Worm (Caenorhabditis elegans): ENCODE measurements around the gene K01A2.10.

Gene K01A2.10

DNA sequence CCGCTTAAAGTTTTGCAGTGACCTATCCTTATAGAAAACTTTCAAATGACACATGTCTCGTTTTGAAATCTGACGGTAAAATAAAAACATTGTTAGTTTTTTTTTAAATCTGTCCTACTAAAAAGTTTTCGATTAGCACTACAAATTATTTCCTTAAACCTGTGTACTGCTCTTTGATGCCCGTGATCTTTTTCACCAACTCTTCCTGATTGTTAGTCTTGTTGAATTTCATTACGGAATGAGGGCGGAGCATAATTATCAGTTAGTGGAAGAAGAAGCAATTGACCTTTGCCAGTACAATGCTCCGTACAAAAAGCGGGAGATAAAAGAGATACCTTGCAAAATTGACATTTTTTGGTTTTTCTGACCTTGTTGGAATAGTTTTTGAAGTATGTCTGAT is 15.7 kb downstream of the K01A2.10 start, which contains the start of gene K01A2.4:
Gene K01A2.4 (plus strand): TSS at position 301 of the 400 bp plus-strand sequence.
- TF ChIP-seq pes-1 (GFP tag; IDR thresholded peaks at IDR 0.05) (no peak), sea-1 (GFP tag; conservative IDR thresholded peaks at IDR 0.05) (no peak), aly-1 (tag; optimal IDR thresholded peaks at IDR 0.05) (no peak), B0310.2 (tag; optimal IDR thresholded peaks at IDR 0.05) (no peak), scrt-1 (GFP tag; IDR thresholded peaks at IDR 0.05) (no peak), ets-7 (tag; optimal IDR thresholded peaks at IDR 0.05) (no peak), ama-1 (optimal IDR thresholded peaks at IDR 0.05) (no peak), ceh-13 (GFP tag; optimal IDR thresholded peaks at IDR 0.05) (no peak), tbx-11 (GFP tag; IDR thresholded peaks at IDR 0.05) (no peak), tbx-37 (GFP tag; conservative IDR thresholded peaks at IDR 0.05) (no peak), F13C5.2 (tag; optimal IDR thresholded peaks at IDR 0.05) (no peak), tra-4 (tag; optimal IDR thresholded peaks at IDR 0.05) (no peak)

DNA sequence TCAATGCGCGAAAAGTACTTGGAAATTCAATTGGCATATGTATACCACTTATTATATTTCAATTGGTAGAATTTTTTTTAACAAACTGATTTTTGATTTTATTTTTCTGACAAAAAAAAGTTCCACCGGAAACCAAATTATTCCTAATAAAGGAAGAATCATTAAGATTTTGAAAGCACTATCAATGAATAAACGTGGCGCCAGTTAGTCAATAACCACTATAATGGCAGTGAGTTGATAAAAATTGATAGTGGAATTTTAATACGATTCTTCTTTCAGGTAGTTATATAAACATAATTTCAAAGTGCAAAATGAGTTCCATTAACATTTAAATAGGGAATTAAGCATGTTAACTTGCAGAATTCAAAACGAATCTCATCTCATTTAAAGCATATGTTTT is 17.3 kb downstream of the K01A2.10 start, which contains the start of gene col-69:
Gene col-69 (minus strand): TSS at position 101 of the 400 bp plus-strand sequence.
- TF ChIP-seq scrt-1 (GFP tag; IDR thresholded peaks at IDR 0.05), result no peak

DNA sequence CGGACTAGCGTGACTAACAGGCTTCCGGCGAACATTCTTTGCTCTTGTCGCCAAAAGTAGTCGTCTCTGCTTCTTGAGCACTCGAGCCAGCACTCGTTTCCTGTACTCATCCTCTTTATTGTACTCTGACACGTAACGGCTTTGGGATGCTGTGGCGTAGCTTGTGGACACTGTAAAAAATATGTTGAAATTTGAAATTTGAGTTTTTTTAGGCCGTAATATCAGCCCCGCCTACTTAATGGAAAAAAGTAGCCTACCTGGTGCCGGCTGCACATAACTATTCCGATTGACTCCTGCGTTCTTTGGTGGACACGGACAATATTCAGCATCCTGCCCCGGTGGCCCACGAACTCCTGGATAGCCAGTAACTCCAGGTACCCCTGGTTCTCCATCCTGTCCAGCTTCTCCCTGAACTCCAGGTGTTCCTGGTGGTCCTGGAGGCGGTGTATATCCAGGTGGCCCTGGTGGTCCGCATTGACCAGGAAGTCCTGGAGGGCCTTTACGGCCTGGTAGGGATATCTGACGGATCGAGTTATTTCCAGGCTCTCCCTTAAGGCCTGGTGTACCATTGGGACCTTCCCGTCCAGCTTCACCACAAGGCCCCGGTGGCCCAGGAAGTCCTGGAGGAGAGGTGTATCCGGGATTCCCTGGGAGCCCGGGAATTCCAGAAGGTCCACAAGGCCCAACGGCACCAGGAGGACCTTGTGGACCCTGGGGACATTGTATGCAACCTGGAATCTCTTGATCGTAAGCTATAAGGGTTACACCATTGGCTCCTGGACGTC is 18.8 kb downstream of the K01A2.10 start:
- no peak for TF ChIP-seq ets-7 (tag; optimal IDR thresholded peaks at IDR 0.05)
- no peak for TF ChIP-seq hmbx-1 (tag; optimal IDR thresholded peaks at IDR 0.05)
- no peak for TF ChIP-seq ceh-36 (tag; optimal IDR thresholded peaks at IDR 0.05)
- TF ChIP-seq ceh-13 (GFP tag; optimal IDR thresholded peaks at IDR 0.05), result no peak
- no peak for TF ChIP-seq flt-1 (GFP tag; IDR thresholded peaks at IDR 0.05)
- TF ChIP-seq F13C5.2 (tag; optimal IDR thresholded peaks at IDR 0.05), result no peak
- TF ChIP-seq tbx-37 (GFP tag; conservative IDR thresholded peaks at IDR 0.05), result no peak
- no peak for TF ChIP-seq tra-4 (tag; optimal IDR thresholded peaks at IDR 0.05)
- no peak for TF ChIP-seq pes-1 (GFP tag; IDR thresholded peaks at IDR 0.05)

DNA sequence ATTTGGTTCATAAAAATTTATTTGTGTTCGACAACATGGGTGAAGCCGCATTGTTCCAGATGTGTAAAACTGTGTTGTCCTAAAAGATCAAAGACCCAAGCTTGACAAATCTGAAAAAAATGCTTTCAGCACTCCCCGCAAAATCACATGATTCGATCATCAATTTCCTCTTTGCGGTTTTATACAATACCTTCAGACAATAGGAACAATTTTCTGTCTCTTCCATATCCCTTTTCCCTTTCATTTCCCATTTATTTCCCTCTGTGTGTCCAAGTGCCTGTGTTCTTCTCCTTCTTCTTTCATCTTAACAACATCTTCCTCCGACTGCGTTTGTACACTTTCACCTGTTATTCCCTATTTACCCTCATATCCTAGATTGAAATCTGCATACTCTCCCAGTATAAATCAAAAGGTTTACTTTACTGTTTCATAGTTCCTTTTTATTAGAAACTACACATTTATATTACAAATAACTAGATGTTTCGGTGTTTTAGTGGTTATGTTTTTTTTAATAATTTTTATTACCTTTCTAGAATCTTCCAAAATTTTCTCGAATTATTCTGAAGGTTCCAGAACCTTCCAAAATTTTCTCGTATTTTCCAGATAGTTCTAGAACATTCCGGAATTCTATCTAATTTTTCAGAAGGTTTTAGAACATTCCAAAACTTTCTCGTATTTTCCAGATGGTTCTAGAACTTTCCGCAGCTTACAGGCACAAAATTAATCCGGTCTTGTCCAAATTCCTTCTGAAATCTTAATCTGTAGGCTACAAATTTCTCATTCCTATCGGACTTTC is 21.7 kb downstream of the K01A2.10 start, which contains the start of gene K01A2.5:
Gene K01A2.5 (plus strand): TSS at position 297 of the 796 bp plus-strand sequence.
- no peak for TF ChIP-seq ceh-13 (GFP tag; optimal IDR thresholded peaks at IDR 0.05)
- no peak for TF ChIP-seq hmg-4 (GFP tag; optimal IDR thresholded peaks at IDR 0.05)
- TF ChIP-seq ets-7 (tag; optimal IDR thresholded peaks at IDR 0.05), result no peak
- TF ChIP-seq tbx-11 (GFP tag; IDR thresholded peaks at IDR 0.05), result no peak
- TF ChIP-seq hnd-1 (tag; optimal IDR thresholded peaks at IDR 0.05), result no peak
- no peak for TF ChIP-seq ceh-36 (tag; optimal IDR thresholded peaks at IDR 0.05)
- no peak for TF ChIP-seq pes-1 (GFP tag; IDR thresholded peaks at IDR 0.05)
- TF ChIP-seq aly-1 (tag; optimal IDR thresholded peaks at IDR 0.05), result no peak
- no peak for TF ChIP-seq tra-4 (tag; optimal IDR thresholded peaks at IDR 0.05)
- TF ChIP-seq flt-1 (GFP tag; IDR thresholded peaks at IDR 0.05), result no peak
- no peak for TF ChIP-seq F13C5.2 (tag; optimal IDR thresholded peaks at IDR 0.05)
- no peak for TF ChIP-seq ama-1 (optimal IDR thresholded peaks at IDR 0.05)
- TF ChIP-seq scrt-1 (GFP tag; IDR thresholded peaks at IDR 0.05), result no peak
- TF ChIP-seq B0310.2 (tag; optimal IDR thresholded peaks at IDR 0.05), result no peak
- no peak for TF ChIP-seq tbx-37 (GFP tag; conservative IDR thresholded peaks at IDR 0.05)

DNA sequence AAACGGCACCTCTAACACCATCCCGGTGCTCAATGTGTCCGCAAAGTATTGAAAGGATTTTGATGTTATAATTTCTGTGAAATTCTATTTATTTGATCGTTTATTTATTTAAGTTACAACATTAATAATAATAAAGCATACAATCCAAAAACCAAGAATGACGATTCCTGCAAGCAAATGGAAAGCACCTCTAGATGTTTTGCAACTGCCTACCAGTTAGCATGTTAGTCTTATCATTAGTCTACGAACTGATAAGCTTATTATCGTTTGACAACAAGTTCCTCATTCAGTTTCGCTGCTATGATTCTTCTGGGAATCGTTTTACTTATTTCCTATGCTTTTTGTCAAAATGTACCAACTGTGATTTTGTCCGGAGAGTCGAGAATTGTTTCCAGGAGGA is 23.2 kb downstream of the K01A2.10 start, which contains the start of gene K01A2.6:
Gene K01A2.6 (plus strand): TSS at position 301 of the 400 bp plus-strand sequence.
- no peak for TF ChIP-seq aly-1 (tag; optimal IDR thresholded peaks at IDR 0.05)
- no peak for TF ChIP-seq tbx-11 (GFP tag; IDR thresholded peaks at IDR 0.05)
- TF ChIP-seq flt-1 (GFP tag; IDR thresholded peaks at IDR 0.05), result no peak
- no peak for TF ChIP-seq ama-1 (optimal IDR thresholded peaks at IDR 0.05)
- no peak for TF ChIP-seq hnd-1 (tag; optimal IDR thresholded peaks at IDR 0.05)
- TF ChIP-seq scrt-1 (GFP tag; IDR thresholded peaks at IDR 0.05), result no peak
- no peak for TF ChIP-seq ets-7 (tag; optimal IDR thresholded peaks at IDR 0.05)
- no peak for TF ChIP-seq pes-1 (GFP tag; IDR thresholded peaks at IDR 0.05)
- TF ChIP-seq sea-1 (GFP tag; conservative IDR thresholded peaks at IDR 0.05), result no peak
- no peak for TF ChIP-seq tbx-37 (GFP tag; conservative IDR thresholded peaks at IDR 0.05)
- no peak for TF ChIP-seq tra-4 (tag; optimal IDR thresholded peaks at IDR 0.05)
- TF ChIP-seq B0310.2 (tag; optimal IDR thresholded peaks at IDR 0.05), result no peak
- no peak for TF ChIP-seq F13C5.2 (tag; optimal IDR thresholded peaks at IDR 0.05)
- TF ChIP-seq ceh-36 (tag; optimal IDR thresholded peaks at IDR 0.05), result no peak

DNA sequence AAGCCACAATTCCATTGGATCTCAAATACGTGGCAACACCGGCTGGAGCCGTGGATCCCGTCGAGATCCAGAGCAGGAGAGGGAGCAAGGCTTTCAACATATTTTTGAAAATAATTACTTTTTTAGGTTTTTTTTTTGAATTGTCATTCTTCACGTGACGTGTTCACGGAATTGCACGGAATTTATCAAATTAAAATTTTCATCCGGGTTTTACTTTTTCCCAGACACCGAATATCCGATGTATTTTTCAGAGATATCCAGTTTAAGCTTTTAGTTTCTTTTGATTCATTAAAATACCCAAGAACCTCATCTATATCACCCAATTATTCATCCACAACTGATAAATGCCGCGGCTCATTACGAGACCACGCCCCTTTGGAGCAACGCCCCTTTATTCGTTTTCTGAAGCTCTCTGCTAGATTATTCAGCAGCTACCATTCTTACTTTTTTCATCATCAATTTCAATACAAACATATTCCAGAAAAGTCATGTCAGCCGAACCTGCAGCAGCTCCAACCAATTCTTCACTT is 25.9 kb downstream of the K01A2.10 start, which contains the start of the genes clec-117 and B0432.1:
Gene clec-117 (minus strand): TSS at position 101 of the 530 bp plus-strand sequence.
Gene B0432.1 (plus strand): TSS at position 480 of the 530 bp plus-strand sequence.
- TF ChIP-seq pes-1 (GFP tag; IDR thresholded peaks at IDR 0.05), result no peak
- TF ChIP-seq B0310.2 (tag; optimal IDR thresholded peaks at IDR 0.05), result no peak
- TF ChIP-seq flt-1 (GFP tag; IDR thresholded peaks at IDR 0.05), result no peak
- no peak for TF ChIP-seq ceh-13 (GFP tag; optimal IDR thresholded peaks at IDR 0.05)
- no peak for TF ChIP-seq ets-7 (tag; optimal IDR thresholded peaks at IDR 0.05)

DNA sequence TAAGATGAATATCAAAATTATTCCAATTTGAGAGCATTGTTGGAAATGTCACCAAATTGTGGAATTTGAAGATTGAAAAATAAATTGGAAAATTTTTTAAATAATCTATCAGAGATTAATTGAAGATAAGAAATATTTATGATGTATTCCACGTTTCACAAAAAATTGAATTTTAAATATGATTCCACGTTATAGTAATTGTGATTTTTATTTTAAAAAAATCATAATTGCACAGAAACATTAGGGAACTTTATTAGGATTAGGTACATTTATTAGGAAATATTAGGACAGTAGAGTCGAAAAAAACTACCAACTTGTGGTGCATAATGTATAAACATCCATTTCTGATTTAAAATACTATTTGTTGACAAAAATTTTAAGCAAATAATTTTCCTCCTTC is 28.3 kb downstream of the K01A2.10 start, which contains the start of gene B0432.11:
Gene B0432.11 (minus strand): TSS at position 101 of the 400 bp plus-strand sequence.
- TF ChIP-seq ceh-36 (tag; optimal IDR thresholded peaks at IDR 0.05) (no peak), pes-1 (GFP tag; IDR thresholded peaks at IDR 0.05) (no peak), scrt-1 (GFP tag; IDR thresholded peaks at IDR 0.05) (no peak), flt-1 (GFP tag; IDR thresholded peaks at IDR 0.05) (no peak), hmbx-1 (tag; optimal IDR thresholded peaks at IDR 0.05) (no peak)
